Worm (Caenorhabditis elegans): ENCODE results near the gene pudl-2.

DNA sequence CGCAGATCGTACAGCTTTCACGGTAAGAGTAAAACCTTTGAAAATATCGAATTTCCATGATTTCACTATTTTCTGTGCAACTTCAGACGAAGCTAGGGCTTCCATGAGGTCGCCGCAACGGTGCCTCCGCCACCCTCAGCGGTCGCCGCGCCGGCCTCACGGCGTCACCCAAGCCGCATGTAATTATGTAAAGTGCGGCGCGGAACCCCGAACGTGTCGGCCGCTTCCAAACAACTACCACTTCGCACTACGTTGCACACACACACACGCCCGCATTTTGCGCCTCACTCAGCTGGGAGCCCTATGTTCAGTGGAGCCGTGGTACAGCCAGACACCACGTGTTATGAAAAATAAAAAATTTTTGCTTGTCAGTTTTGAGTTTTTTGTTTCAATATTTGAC, 17.6 kb upstream of the pudl-2 start:
- TF ChIP-seq K09A11.1 (tag; optimal IDR thresholded peaks at IDR 0.05; ENCODE audit: insufficient read depth) (no peak), ceh-30 (tag; optimal IDR thresholded peaks at IDR 0.05) (no peak), pha-4 (tag; optimal IDR thresholded peaks at IDR 0.05) (no peak)

Data from whole organism, late embryonic.